Fruit fly (Drosophila melanogaster) Kc167 (cell line): ENCODE data around the gene trbl.

Source experiments
- Myc ChIP-seq: fragments of >200 bp; optimal IDR thresholded peaks from 2 replicates; lab custom pipeline; 2017; ENCODE audit warnings: missing external identifiers
- Sin3A ChIP-seq: fragments of >200 bp; optimal IDR thresholded peaks from 2 replicates; lab custom pipeline; 2018; ENCODE audit warnings: missing external identifiers
- h ChIP-seq: fragments of >200 bp; optimal IDR thresholded peaks from 3 replicates; lab custom pipeline; 2018; ENCODE audit warnings: missing external identifiers
- insv ChIP-seq: fragments of >200 bp; optimal IDR thresholded peaks from 3 replicates; lab custom pipeline; 2018; ENCODE audit warnings: missing external identifiers
- psq ChIP-seq: fragments of >200 bp; optimal IDR thresholded peaks from 2 replicates; lab custom pipeline; 2017; ENCODE audit warnings: missing external identifiers
- ttk ChIP-seq: sonication (Bioruptor generic); optimal IDR thresholded peaks from 2 replicates; lab custom pipeline; 2017; ENCODE audit warnings: missing external identifiers

trbl gene

dm6 chr3L:20401026-20401912, at the start of gene trbl:
TSS of gene trbl (minus strand) at chr3L:20401609.
- no peak for TF ChIP-seq Sin3A (lab: Kevin White, UChicago)
- TF ChIP-seq insv (lab: Kevin White, UChicago): peak; percentile 92
- no peak for TF ChIP-seq Myc (lab: Kevin White, UChicago)
- no peak for TF ChIP-seq h (lab: Kevin White, UChicago)
- peak; percentile 89 for TF ChIP-seq psq (lab: Kevin White, UChicago)
- TF ChIP-seq ttk (lab: Kevin White, UChicago): no peak

DNA sequence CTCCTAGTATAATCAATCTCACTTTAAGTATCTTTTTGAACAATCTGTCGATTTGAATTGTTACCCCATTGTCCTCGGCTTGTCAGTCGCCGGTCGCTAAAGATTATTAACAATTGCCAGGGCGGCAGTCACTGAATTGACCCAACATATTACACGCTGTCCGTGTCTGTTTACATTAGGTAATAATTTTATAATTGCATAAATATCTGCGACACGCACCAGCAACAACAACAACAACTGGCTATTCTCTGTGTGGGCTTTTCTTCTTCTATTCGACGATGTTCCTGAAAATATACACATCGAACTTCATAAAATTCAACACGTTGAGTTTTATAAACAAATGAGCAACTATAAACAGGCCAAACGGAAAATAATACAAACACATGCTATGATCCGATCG, 47.4 kb upstream of the trbl start:
- TF ChIP-seq insv (lab: Kevin White, UChicago) (no peak), Sin3A (lab: Kevin White, UChicago) (no peak)

- TF ChIP-seq psq (lab: Kevin White, UChicago): no peak
These were observed 46.5 kb upstream of the trbl start for dm6 chr3L:20447957-20448356.

DNA sequence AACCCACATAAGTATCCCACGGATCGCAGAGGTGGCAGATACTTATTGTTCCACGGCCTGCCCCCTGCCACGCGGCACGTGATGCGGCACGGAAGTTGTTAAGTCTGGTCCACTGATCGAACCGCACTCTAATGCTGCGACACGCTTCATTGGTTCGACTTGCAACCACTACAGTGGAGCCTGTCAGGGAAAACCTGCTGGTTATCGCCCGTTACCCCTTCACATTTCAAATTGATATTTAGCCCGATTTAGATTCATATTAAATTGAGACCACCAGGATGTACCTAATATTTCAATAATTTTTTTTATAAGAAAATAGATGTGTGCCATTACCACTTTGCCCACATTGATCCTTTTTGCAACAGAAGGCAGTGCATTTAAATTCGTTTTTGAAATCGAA, 45.9 kb upstream of the trbl start:
- no peak for TF ChIP-seq psq (lab: Kevin White, UChicago)
- no peak for TF ChIP-seq Myc (lab: Kevin White, UChicago)
- no peak for TF ChIP-seq insv (lab: Kevin White, UChicago)
- TF ChIP-seq h (lab: Kevin White, UChicago): no peak
- TF ChIP-seq ttk (lab: Kevin White, UChicago): no peak
- TF ChIP-seq Sin3A (lab: Kevin White, UChicago): no peak

DNA sequence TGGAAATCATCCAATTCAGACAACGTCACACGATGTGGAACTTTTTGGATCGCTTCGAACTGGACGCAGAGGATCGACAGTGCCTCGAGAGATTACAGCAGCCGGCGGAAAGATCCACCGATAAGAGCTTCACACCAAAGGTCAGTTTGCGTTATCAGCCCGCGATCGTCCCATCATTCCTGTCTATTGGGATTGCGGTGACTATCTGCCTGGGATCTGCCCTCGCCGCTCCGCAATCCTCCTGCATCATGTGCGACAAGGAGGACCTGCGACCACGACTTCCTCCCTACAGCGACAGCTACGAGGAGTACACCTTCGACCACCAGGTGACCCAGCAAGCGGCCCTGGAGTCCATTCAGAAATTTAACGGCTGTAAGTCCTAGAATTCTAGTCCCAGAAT, 44.6 kb upstream of the trbl start:
- no peak for TF ChIP-seq Sin3A (lab: Kevin White, UChicago)
- TF ChIP-seq insv (lab: Kevin White, UChicago): no peak
- no peak for TF ChIP-seq h (lab: Kevin White, UChicago)
- TF ChIP-seq psq (lab: Kevin White, UChicago): no peak
- no peak for TF ChIP-seq Myc (lab: Kevin White, UChicago)
- no peak for TF ChIP-seq ttk (lab: Kevin White, UChicago)

DNA sequence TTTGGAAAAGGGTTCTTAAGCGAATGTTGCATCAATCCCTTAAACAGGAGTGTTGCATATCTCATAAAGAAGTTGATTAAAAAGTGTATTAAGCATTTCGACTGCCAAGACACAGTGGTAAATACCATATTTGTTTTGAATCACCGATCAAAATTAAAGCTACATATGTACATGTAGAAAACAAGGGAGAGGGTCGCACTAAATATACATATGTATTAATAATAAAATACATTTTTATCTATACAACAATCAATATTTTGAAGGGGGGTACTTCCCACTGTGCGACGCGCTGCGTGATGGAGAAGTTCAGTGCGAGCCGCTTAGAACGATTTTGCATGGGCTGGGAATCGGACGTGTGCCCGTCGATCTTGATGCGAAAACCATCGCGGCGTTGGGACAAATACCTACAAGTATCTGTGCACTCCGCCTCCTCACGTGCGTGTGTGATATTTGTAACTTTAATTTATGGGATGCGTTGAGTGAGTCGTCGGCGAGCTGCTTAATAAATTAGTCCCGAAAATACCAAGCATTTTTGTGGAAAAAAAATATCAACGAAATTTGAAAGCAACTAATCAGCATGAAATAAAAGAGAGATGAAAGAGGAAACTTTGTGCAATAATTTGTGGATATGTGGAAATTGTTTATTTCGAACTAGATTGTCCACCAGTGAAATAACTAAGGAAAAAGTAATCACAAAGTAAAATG, 43.6 kb upstream of the trbl start:
- TF ChIP-seq psq (lab: Kevin White, UChicago) (no peak), insv (lab: Kevin White, UChicago) (no peak), h (lab: Kevin White, UChicago) (no peak)

DNA sequence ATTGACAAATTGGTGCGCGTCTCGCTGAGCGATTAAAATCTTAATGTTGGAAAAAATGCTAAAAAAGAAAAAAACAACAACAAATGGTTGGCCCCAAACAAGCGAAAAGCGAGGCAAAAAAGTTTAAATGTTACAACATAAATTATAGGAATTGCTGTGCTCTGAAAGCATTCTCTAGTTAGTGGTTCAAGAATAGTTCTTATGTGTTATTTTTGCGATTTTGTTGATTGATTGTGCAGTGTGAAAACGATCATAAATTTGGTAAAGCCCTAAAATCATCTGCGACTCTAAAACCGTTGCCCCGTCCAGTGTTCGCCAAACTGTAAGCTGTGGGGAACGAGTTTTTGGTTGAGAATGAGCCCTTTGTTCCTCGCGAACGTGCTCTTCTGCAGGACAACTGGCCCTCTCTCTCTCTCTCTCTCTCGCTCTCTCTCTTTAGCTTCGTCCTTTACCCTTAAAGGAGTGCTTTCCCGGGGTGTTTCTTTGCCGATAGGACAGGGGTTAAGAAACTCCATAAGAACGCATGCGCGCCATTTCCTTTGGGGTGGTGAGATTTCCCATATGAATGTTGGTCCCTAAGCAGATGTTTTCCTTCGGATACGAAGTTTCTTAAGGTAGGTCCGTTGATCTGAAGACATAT, 41.4 kb upstream of the trbl start:
- no peak for TF ChIP-seq Myc (lab: Kevin White, UChicago)
- TF ChIP-seq psq (lab: Kevin White, UChicago): no peak
- no peak for TF ChIP-seq ttk (lab: Kevin White, UChicago)
- TF ChIP-seq h (lab: Kevin White, UChicago): no peak
- no peak for TF ChIP-seq Sin3A (lab: Kevin White, UChicago)
- TF ChIP-seq insv (lab: Kevin White, UChicago): no peak

- TF ChIP-seq Myc (lab: Kevin White, UChicago) (no peak), insv (lab: Kevin White, UChicago) (no peak)
These were observed 40.4 kb upstream of the trbl start, which contains the start of gene CG5910 for dm6 chr3L:20441632-20442469. TSS of gene CG5910 (plus strand) at chr3L:20442419.

DNA sequence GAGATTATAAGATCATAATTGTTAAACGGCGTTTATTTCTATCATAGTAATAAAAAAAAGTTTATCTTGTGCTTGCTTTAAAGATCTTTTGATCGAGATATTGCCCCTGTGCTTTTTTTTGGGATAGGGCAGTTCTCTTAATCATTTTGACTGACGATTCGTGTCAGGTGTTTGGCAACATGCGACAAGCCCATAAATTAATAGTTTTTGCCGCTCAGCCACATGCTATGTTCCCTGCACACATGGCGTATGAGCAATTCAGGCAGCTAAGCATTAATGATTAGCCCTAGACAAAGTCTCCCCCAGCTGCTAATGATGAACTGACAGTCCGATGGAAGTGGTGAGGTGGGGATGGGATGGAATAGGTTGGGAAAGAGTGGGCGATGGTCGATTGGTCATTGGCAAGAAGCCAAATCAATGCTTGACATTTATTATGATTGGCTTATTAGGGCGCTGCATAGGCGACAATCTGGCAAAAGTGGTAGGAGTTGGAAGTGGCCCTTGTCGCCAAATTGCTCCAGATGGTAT, 39.6 kb upstream of the trbl start:
- no peak for TF ChIP-seq Myc (lab: Kevin White, UChicago)
- TF ChIP-seq h (lab: Kevin White, UChicago): no peak
- no peak for TF ChIP-seq psq (lab: Kevin White, UChicago)
- TF ChIP-seq Sin3A (lab: Kevin White, UChicago): no peak
- no peak for TF ChIP-seq insv (lab: Kevin White, UChicago)
- no peak for TF ChIP-seq ttk (lab: Kevin White, UChicago)

- TF ChIP-seq psq (lab: Kevin White, UChicago) (no peak), ttk (lab: Kevin White, UChicago) (no peak), insv (lab: Kevin White, UChicago) (no peak), Myc (lab: Kevin White, UChicago) (no peak), h (lab: Kevin White, UChicago) (no peak), Sin3A (lab: Kevin White, UChicago) (no peak)
These were observed 38.4 kb upstream of the trbl start, which contains the start of gene Hpd for dm6 chr3L:20439772-20440171. TSS of gene Hpd (minus strand) at chr3L:20439872.

- TF ChIP-seq Myc (lab: Kevin White, UChicago): no peak
- no peak for TF ChIP-seq h (lab: Kevin White, UChicago)
- TF ChIP-seq insv (lab: Kevin White, UChicago): no peak
- no peak for TF ChIP-seq Sin3A (lab: Kevin White, UChicago)
- TF ChIP-seq ttk (lab: Kevin White, UChicago): no peak
- no peak for TF ChIP-seq psq (lab: Kevin White, UChicago)
These were observed 34.7 kb upstream of the trbl start, which contains the start of the genes mRpL15 and CtIP for dm6 chr3L:20436069-20436468. TSS of gene mRpL15 (minus strand) at chr3L:20436209. TSS of gene CtIP (plus strand) at chr3L:20436250.
